Worm (Caenorhabditis elegans): ENCODE measurements around the gene ZK643.2.

ZK643.2 gene

ce11 chrIII:8926512-8926911 is 29.8 kb upstream of the ZK643.2 start:
- no peak for TF ChIP-seq ref-1 (GFP tag; conservative IDR thresholded peaks at IDR 0.05)
- no peak for TF ChIP-seq flt-1 (GFP tag; IDR thresholded peaks at IDR 0.05)
- no peak for TF ChIP-seq tab-1 (GFP tag; IDR thresholded peaks at IDR 0.05)
- no peak for TF ChIP-seq med-1 (GFP tag; optimal IDR thresholded peaks at IDR 0.05; ENCODE audit: insufficient read depth)
- no peak for TF ChIP-seq klf-2 (GFP tag; conservative IDR thresholded peaks at IDR 0.05)
- no peak for TF ChIP-seq T22C8.4 (GFP tag; IDR thresholded peaks at IDR 0.05)
- no peak for TF ChIP-seq cog-1 (tag; optimal IDR thresholded peaks at IDR 0.05)
- TF ChIP-seq ztf-29 (GFP tag; IDR thresholded peaks at IDR 0.05): no peak
- TF ChIP-seq ztf-23 (GFP tag; IDR thresholded peaks at IDR 0.05): no peak

DNA sequence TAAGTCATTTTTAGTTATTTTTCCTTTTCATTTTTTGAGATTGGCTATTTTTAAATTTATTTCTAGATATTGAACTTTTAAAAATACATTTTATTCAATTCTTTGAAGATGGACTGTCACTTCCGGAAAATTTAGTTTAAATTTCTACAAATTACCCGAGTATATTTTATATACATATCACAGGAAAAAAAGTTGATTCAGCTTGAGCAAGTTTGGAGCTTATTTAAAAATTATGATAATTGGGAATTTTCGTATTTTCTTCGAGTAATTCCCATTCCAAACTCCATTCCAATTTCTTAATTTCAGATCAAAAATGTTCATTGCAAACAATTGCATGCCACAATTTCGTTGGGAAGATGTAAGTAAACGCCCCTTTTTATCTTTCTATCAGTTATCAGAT is 26.6 kb upstream of the ZK643.2 start, which contains the start of gene arrd-15:
Gene arrd-15, plus strand, starts transcription at position 301 of the 400 bp plus-strand sequence.
- TF ChIP-seq klf-2 (GFP tag; conservative IDR thresholded peaks at IDR 0.05) (no peak), flt-1 (GFP tag; IDR thresholded peaks at IDR 0.05) (no peak), ztf-23 (GFP tag; IDR thresholded peaks at IDR 0.05) (no peak), tab-1 (GFP tag; IDR thresholded peaks at IDR 0.05) (no peak), cog-1 (tag; optimal IDR thresholded peaks at IDR 0.05) (no peak)

DNA sequence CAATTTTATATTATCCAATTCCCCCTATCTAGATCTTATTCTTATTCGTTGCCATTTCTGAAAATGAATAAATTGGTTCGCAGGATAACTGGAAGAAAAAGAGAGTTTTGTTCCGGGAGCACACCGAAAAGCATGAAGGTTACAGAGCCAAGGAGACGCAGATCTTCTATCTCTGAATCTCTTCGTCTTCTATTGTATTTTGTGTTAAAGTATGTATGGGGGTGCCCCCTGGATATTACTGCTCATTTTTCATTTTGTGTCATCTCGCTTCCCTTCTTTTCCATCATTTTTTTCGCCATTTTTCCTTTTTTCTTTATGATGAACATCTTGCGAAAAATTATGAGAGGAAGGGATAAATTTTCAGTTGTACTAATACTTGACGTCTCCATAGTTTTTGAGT is 22.6 kb upstream of the ZK643.2 start:
- TF ChIP-seq klf-2 (GFP tag; conservative IDR thresholded peaks at IDR 0.05) (no peak), ztf-23 (GFP tag; IDR thresholded peaks at IDR 0.05) (no peak), tab-1 (GFP tag; IDR thresholded peaks at IDR 0.05) (no peak), ztf-29 (GFP tag; IDR thresholded peaks at IDR 0.05) (no peak), T22C8.4 (GFP tag; IDR thresholded peaks at IDR 0.05) (no peak), ref-1 (GFP tag; conservative IDR thresholded peaks at IDR 0.05) (no peak)

- TF ChIP-seq tab-1 (GFP tag; IDR thresholded peaks at IDR 0.05) (no peak), klf-2 (GFP tag; conservative IDR thresholded peaks at IDR 0.05) (no peak), ztf-29 (GFP tag; IDR thresholded peaks at IDR 0.05) (no peak), cog-1 (tag; optimal IDR thresholded peaks at IDR 0.05) (no peak), flt-1 (GFP tag; IDR thresholded peaks at IDR 0.05) (no peak), med-1 (GFP tag; optimal IDR thresholded peaks at IDR 0.05; ENCODE audit: insufficient read depth) (no peak), ref-1 (GFP tag; conservative IDR thresholded peaks at IDR 0.05) (no peak), T22C8.4 (GFP tag; IDR thresholded peaks at IDR 0.05) (no peak)
These were observed 22.0 kb upstream of the ZK643.2 start for ce11 chrIII:8934378-8934777.

DNA sequence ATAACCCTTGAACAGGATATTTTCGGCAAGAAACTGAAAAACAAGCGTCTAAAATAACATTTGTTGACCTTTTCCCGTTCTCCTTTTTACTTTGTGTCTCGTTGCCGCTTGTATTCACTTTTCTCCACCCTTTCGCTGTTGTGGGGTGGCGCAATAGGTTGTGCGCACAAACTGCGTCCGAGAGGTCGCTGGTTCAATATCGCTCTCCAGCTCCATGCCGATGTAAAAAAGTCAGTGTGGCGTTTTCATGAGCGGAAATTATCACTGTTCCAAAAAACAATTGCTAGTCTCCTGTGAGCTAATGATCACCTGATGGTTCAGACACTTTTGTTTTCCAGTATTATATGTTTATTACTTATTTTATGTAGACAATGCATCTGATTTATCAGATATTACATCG is 18.8 kb upstream of the ZK643.2 start:
- TF ChIP-seq cog-1 (tag; optimal IDR thresholded peaks at IDR 0.05) (peak; percentile 91), ref-1 (GFP tag; conservative IDR thresholded peaks at IDR 0.05) (peak; percentile 89), tab-1 (GFP tag; IDR thresholded peaks at IDR 0.05) (peak; percentile 93), T22C8.4 (GFP tag; IDR thresholded peaks at IDR 0.05) (peak; percentile 87), ztf-29 (GFP tag; IDR thresholded peaks at IDR 0.05) (peak; percentile 94), flt-1 (GFP tag; IDR thresholded peaks at IDR 0.05) (peak; percentile 96), klf-2 (GFP tag; conservative IDR thresholded peaks at IDR 0.05) (peak; percentile 92), med-1 (GFP tag; optimal IDR thresholded peaks at IDR 0.05; ENCODE audit: insufficient read depth) (peak; percentile 54), ztf-23 (GFP tag; IDR thresholded peaks at IDR 0.05) (peak; percentile 95)

ce11 chrIII:8944357-8944756 is 12.0 kb upstream of the ZK643.2 start, which contains the start of gene dhrr-1:
Gene dhrr-1 (plus strand): TSS chrIII:8944657.
- TF ChIP-seq ref-1 (GFP tag; conservative IDR thresholded peaks at IDR 0.05) (no peak), flt-1 (GFP tag; IDR thresholded peaks at IDR 0.05) (no peak), T22C8.4 (GFP tag; IDR thresholded peaks at IDR 0.05) (no peak), med-1 (GFP tag; optimal IDR thresholded peaks at IDR 0.05; ENCODE audit: insufficient read depth) (no peak), tab-1 (GFP tag; IDR thresholded peaks at IDR 0.05) (no peak), ztf-23 (GFP tag; IDR thresholded peaks at IDR 0.05) (no peak), klf-2 (GFP tag; conservative IDR thresholded peaks at IDR 0.05) (no peak), cog-1 (tag; optimal IDR thresholded peaks at IDR 0.05) (no peak), ztf-29 (GFP tag; IDR thresholded peaks at IDR 0.05) (no peak)

- no peak for TF ChIP-seq cog-1 (tag; optimal IDR thresholded peaks at IDR 0.05)
- TF ChIP-seq tab-1 (GFP tag; IDR thresholded peaks at IDR 0.05): no peak
These were observed 10.1 kb upstream of the ZK643.2 start for ce11 chrIII:8946285-8946684.

DNA sequence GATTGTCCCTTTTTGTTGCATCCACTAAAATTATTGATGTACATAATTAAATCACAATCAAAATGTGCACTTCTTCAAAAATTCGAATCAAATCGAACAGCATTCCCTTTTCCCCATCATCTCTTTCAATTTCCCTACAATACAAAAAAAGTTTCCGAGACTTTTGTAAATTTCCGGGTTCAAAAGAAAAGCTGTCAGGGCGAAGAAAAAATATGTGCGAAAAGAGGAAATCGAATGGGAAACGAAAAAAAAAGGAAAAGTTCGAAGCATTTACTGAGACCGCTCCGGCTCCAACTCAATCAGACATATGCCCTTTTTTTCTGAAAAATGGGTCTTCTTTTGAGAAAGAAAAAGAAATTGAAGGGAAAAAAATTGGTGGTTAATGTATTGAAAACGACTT is 7.2 kb upstream of the ZK643.2 start:
- TF ChIP-seq ztf-23 (GFP tag; IDR thresholded peaks at IDR 0.05) (no peak), T22C8.4 (GFP tag; IDR thresholded peaks at IDR 0.05) (no peak), tab-1 (GFP tag; IDR thresholded peaks at IDR 0.05) (no peak), klf-2 (GFP tag; conservative IDR thresholded peaks at IDR 0.05) (no peak), ztf-29 (GFP tag; IDR thresholded peaks at IDR 0.05) (no peak), flt-1 (GFP tag; IDR thresholded peaks at IDR 0.05) (no peak), cog-1 (tag; optimal IDR thresholded peaks at IDR 0.05) (no peak), ref-1 (GFP tag; conservative IDR thresholded peaks at IDR 0.05) (no peak), med-1 (GFP tag; optimal IDR thresholded peaks at IDR 0.05; ENCODE audit: insufficient read depth) (no peak)

DNA sequence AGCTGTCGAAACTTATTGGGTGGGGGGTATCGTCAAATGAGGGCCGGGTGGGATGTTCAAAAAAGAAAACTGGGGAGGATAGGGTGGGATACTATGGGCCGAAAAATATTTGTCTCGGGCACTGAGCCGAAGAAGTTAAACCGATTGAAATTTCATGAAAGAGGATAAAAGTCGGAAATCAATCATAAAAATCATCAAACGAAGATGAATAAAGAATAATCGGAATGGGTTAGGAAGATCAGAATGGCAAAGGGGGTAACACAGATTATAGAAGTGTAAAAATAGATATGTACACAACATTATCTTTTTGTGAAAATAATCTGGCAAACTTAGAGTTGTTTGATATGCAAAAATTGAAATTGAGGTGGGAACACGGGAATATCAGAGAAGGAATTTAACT is 804 bp upstream of the ZK643.2 start:
- TF ChIP-seq flt-1 (GFP tag; IDR thresholded peaks at IDR 0.05): no peak
- TF ChIP-seq cog-1 (tag; optimal IDR thresholded peaks at IDR 0.05): no peak
- no peak for TF ChIP-seq ref-1 (GFP tag; conservative IDR thresholded peaks at IDR 0.05)
- no peak for TF ChIP-seq ztf-23 (GFP tag; IDR thresholded peaks at IDR 0.05)
- TF ChIP-seq med-1 (GFP tag; optimal IDR thresholded peaks at IDR 0.05; ENCODE audit: insufficient read depth): no peak
- no peak for TF ChIP-seq tab-1 (GFP tag; IDR thresholded peaks at IDR 0.05)
- TF ChIP-seq T22C8.4 (GFP tag; IDR thresholded peaks at IDR 0.05): no peak
- no peak for TF ChIP-seq ztf-29 (GFP tag; IDR thresholded peaks at IDR 0.05)
- no peak for TF ChIP-seq klf-2 (GFP tag; conservative IDR thresholded peaks at IDR 0.05)

DNA sequence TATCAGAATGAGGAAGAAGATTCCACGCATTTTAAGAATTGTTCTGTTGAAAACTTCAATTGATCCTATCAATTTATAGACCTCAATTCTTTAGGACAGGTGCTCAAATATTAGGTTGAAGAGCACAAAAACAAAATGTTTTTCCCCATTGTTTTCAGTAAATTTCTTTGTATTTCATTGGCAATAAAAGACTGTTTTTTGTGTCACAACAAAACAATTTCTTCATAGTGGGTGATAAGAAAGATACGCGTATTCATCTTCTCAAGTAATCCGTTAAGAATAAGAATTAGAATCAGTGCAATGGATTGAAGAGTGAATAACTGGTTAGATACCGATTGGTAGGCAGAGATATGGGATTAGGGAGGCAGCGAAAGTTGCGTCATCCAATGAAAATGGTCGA is 4.3 kb downstream of the ZK643.2 start, which contains the start of gene ZK643.6:
Gene ZK643.6, minus strand, starts transcription at position 101 of the 400 bp plus-strand sequence.
- TF ChIP-seq ref-1 (GFP tag; conservative IDR thresholded peaks at IDR 0.05) (no peak), klf-2 (GFP tag; conservative IDR thresholded peaks at IDR 0.05) (no peak), ztf-23 (GFP tag; IDR thresholded peaks at IDR 0.05) (no peak), ztf-29 (GFP tag; IDR thresholded peaks at IDR 0.05) (no peak), med-1 (GFP tag; optimal IDR thresholded peaks at IDR 0.05; ENCODE audit: insufficient read depth) (no peak), tab-1 (GFP tag; IDR thresholded peaks at IDR 0.05) (no peak), flt-1 (GFP tag; IDR thresholded peaks at IDR 0.05) (no peak)
